Worm (Caenorhabditis elegans): Measurements from ENCODE around the gene clk-1.

ce11 chrIII:5308278-5308677, 30.6 kb downstream of the clk-1 start, which contains the start of gene mog-3:
- TF ChIP-seq nhr-11 (tag; optimal IDR thresholded peaks at IDR 0.05) (no peak), lin-39 (tag; optimal IDR thresholded peaks at IDR 0.05) (no peak)
